Worm (Caenorhabditis elegans) whole organism, L3 larva: Measurements from ENCODE around the gene Y47D7A.19.

Source experiments
- R02D3.7 ChIP-seq: fragments of 150-350 bp; optimal IDR thresholded peaks from 2 replicates; lab custom pipeline; 2014; ENCODE audit warnings: missing biosample characterization, missing genetic modification characterization
- ama-1 ChIP-seq: fragments of 150-350 bp; optimal IDR thresholded peaks from 2 replicates; lab custom pipeline; 2018
- daf-12 ChIP-seq: fragments of 150-350 bp; optimal IDR thresholded peaks from 2 replicates; lab custom pipeline; 2014; ENCODE audit warnings: missing biosample characterization, missing genetic modification reagents, missing genetic modification characterization
- elt-3 ChIP-seq, 3 experiments: fragments of 150-350 bp in 1 of 3; sonication (generic microtip) in 2 of 3; optimal IDR thresholded peaks; 2 replicates in 2 of 3; 4 replicates in 1 of 3; lab custom pipeline; 2014 to 2017; ENCODE audit warnings: missing biosample characterization in 3 of 3, missing genetic modification characterization in 3 of 3
- nhr-237 ChIP-seq: fragments of 150-350 bp; optimal IDR thresholded peaks from 2 replicates; lab custom pipeline; 2014; ENCODE audit warnings: missing biosample characterization, missing genetic modification characterization
- nhr-76 ChIP-seq: fragments of 150-350 bp; sonication (generic microtip); optimal IDR thresholded peaks from 5 replicates; lab custom pipeline; 2014; ENCODE audit warnings: missing biosample characterization, missing genetic modification characterization
- unc-62 ChIP-seq: fragments of 150-350 bp; sonication (generic microtip); optimal IDR thresholded peaks from 4 replicates; lab custom pipeline; 2014; ENCODE audit warnings: missing biosample characterization, missing genetic modification reagents, missing genetic modification characterization

DNA sequence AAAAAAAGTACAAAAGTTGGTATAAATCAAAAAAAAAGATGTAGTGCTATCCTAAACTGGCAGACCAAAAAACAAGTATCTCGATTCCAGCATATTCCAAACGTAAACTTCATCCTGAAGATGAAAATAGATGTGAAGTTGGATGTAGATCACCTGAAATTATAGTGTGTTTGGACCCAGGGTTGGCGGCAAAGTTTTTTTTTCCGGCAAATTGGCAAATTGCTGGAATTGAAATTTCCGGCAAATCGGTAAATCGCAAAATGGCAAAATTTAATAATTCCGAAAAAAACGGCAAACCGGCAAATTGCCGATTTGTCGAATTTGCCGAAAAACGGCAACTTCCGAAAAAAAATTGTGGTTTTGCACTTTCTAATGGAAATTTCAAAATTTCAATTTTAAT is 39.7 kb upstream of the Y47D7A.19 start, which contains the start of gene F13A2.2:
- TF ChIP-seq R02D3.7 (tag; lab: Kevin White, UChicago) (no peak), nhr-76 (tag; lab: Kevin White, UChicago) (no peak), daf-12 (tag; lab: Kevin White, UChicago) (no peak), elt-3 (tag; optimal IDR thresholded peaks at IDR 0.05; lab: Kevin White, UChicago) (no peak), unc-62 (GFP tag; lab: Kevin White, UChicago) (no peak), ama-1 (lab: Kevin White, UChicago) (no peak), nhr-237 (tag; lab: Kevin White, UChicago) (no peak)
